Worm (Caenorhabditis elegans): Measurements from ENCODE around the gene B0228.7.

- TF ChIP-seq aha-1 (tag; optimal IDR thresholded peaks at IDR 0.05) (no peak), egl-27 (tag; optimal IDR thresholded peaks at IDR 0.05) (no peak), ceh-82 (tag; optimal IDR thresholded peaks at IDR 0.05) (no peak)
Observed at ce11 chrII:7806054-7806453, 47.2 kb upstream of the B0228.7 start.
